Fruit fly (Drosophila melanogaster) whole organism, embryonic: ENCODE data around the gene vir-1.

Source experiments
- Ada2b ChIP-seq: fragments of 200-800 bp; sonication (Bioruptor generic); IDR thresholded peaks from 2 replicates; pipeline ENCODE4 v1.3.6; 2022; ENCODE audit warnings: missing biosample characterization, missing genetic modification characterization
- Adf1 ChIP-seq: fragments of 200-800 bp; sonication (Bioruptor generic); IDR thresholded peaks from 2 replicates; pipeline ENCODE4 v1.3.6; 2022; ENCODE audit warnings: missing biosample characterization, missing genetic modification characterization
- Asciz ChIP-seq: fragments of 200-800 bp; sonication (Bioruptor generic); optimal IDR thresholded peaks from 2 replicates; lab custom pipeline; 2017; ENCODE audit warnings: missing biosample characterization, mild to moderate bottlenecking, missing genetic modification characterization, missing genetic modification reagents
- Bteb2 ChIP-seq: fragments of 200-800 bp; sonication (Bioruptor generic); optimal IDR thresholded peaks from 2 replicates; lab custom pipeline; 2016; ENCODE audit warnings: missing biosample characterization, missing genetic modification characterization
- CG10959 ChIP-seq: fragments of 200-800 bp; sonication (Bioruptor generic); IDR thresholded peaks from 2 replicates; pipeline ENCODE4 v1.3.6; 2022; ENCODE audit warnings: missing biosample characterization, missing genetic modification characterization
- CG11504 ChIP-seq: fragments of 200-800 bp; sonication (Bioruptor generic); optimal IDR thresholded peaks from 3 replicates; lab custom pipeline; 2019; ENCODE audit warnings: missing biosample characterization, mild to moderate bottlenecking, missing genetic modification characterization, moderate library complexity
- CG11696 ChIP-seq: fragments of 200-800 bp; sonication (Bioruptor generic); IDR thresholded peaks from 2 replicates; pipeline ENCODE4 v1.3.6; 2022; ENCODE audit warnings: missing biosample characterization, missing genetic modification characterization
- CG12659 ChIP-seq: fragments of 200-800 bp; sonication (Bioruptor generic); optimal IDR thresholded peaks from 3 replicates; lab custom pipeline; 2017; ENCODE audit warnings: mild to moderate bottlenecking, missing biosample characterization, missing genetic modification reagents, missing genetic modification characterization
- CG13123 ChIP-seq: fragments of 200-800 bp; sonication (Bioruptor generic); optimal IDR thresholded peaks from 2 replicates; lab custom pipeline; 2016; ENCODE audit warnings: missing biosample characterization, missing genetic modification characterization
- CG15073 ChIP-seq: fragments of 200-800 bp; sonication (Bioruptor generic); optimal IDR thresholded peaks from 2 replicates; lab custom pipeline; 2016; ENCODE audit warnings: missing biosample characterization, missing genetic modification characterization
- CG15514 ChIP-seq: fragments of 200-800 bp; sonication (Bioruptor generic); optimal IDR thresholded peaks from 3 replicates; lab custom pipeline; 2017; ENCODE audit warnings: missing biosample characterization, missing genetic modification characterization, mild to moderate bottlenecking, moderate library complexity, missing genetic modification reagents
- CG18262 ChIP-seq: fragments of 200-800 bp; optimal IDR thresholded peaks from 3 replicates; lab custom pipeline; 2019; ENCODE audit warnings: missing biosample characterization, mild to moderate bottlenecking, missing genetic modification characterization, moderate library complexity
- CG30431 ChIP-seq: fragments of 200-800 bp; sonication (Bioruptor generic); optimal IDR thresholded peaks from 2 replicates; lab custom pipeline; 2017; ENCODE audit warnings: missing biosample characterization, missing genetic modification characterization
- CG6254 ChIP-seq: fragments of 200-800 bp; sonication (Bioruptor generic); optimal IDR thresholded peaks from 3 replicates; lab custom pipeline; 2017; ENCODE audit warnings: mild to moderate bottlenecking, missing biosample characterization, missing genetic modification reagents, missing genetic modification characterization
- CG6813 ChIP-seq: fragments of 200-800 bp; sonication (Bioruptor generic); optimal IDR thresholded peaks from 2 replicates; lab custom pipeline; 2017; ENCODE audit warnings: missing biosample characterization, missing genetic modification characterization, mild to moderate bottlenecking, moderate library complexity, missing genetic modification reagents
- CG6854 ChIP-seq: fragments of 200-800 bp; sonication (Bioruptor generic); optimal IDR thresholded peaks from 3 replicates; lab custom pipeline; 2017; ENCODE audit warnings: missing biosample characterization, mild to moderate bottlenecking, missing genetic modification characterization
- CG8388 ChIP-seq: fragments of 200-800 bp; sonication (Bioruptor generic); optimal IDR thresholded peaks from 2 replicates; lab custom pipeline; 2019; ENCODE audit warnings: missing biosample characterization, mild to moderate bottlenecking, missing genetic modification characterization, moderate library complexity
- Chrac-16 ChIP-seq: fragments of 200-800 bp; sonication (Bioruptor generic); optimal IDR thresholded peaks from 3 replicates; lab custom pipeline; 2016; ENCODE audit warnings: missing biosample characterization, missing genetic modification characterization
- D19A ChIP-seq: fragments of 200-800 bp; optimal IDR thresholded peaks from 3 replicates; lab custom pipeline; 2019; ENCODE audit warnings: missing biosample characterization, mild to moderate bottlenecking, missing genetic modification characterization, moderate library complexity
- Dip3 ChIP-seq: fragments of 200-800 bp; sonication (Bioruptor generic); optimal IDR thresholded peaks from 3 replicates; lab custom pipeline; 2016; ENCODE audit warnings: missing biosample characterization, missing genetic modification characterization
- E2f1 ChIP-seq: fragments of 200-800 bp; sonication (Bioruptor generic); IDR thresholded peaks from 2 replicates; pipeline ENCODE4 v1.3.6; 2022; ENCODE audit warnings: missing biosample characterization, missing genetic modification characterization
- Gug ChIP-seq: fragments of 200-800 bp; sonication (Bioruptor generic); IDR thresholded peaks from 4 replicates; pipeline ENCODE4 v1.3.6; 2022; ENCODE audit warnings: missing biosample characterization, missing genetic modification characterization
- Hand ChIP-seq: fragments of 200-800 bp; sonication (Bioruptor generic); optimal IDR thresholded peaks from 2 replicates; lab custom pipeline; 2017; ENCODE audit warnings: mild to moderate bottlenecking, missing biosample characterization, missing genetic modification reagents, missing genetic modification characterization
- Hmx ChIP-seq: fragments of 200-800 bp; sonication (Bioruptor generic); optimal IDR thresholded peaks from 2 replicates; lab custom pipeline; 2016; ENCODE audit warnings: missing biosample characterization, missing genetic modification characterization
- NC2α ChIP-seq: fragments of 200-800 bp; sonication (Bioruptor generic); optimal IDR thresholded peaks from 2 replicates; lab custom pipeline; 2016; ENCODE audit warnings: missing biosample characterization, missing genetic modification characterization
- Pdp1 ChIP-seq, 2 experiments: fragments of 200-800 bp; sonication (Bioruptor generic); optimal IDR thresholded peaks; 3 replicates each; lab custom pipeline; 2016; ENCODE audit warnings: missing biosample characterization in 2 of 2, missing genetic modification characterization in 2 of 2, mild to moderate bottlenecking in 1 of 2, moderate library complexity in 1 of 2
- Ptx1 ChIP-seq: fragments of 200-800 bp; sonication (Bioruptor generic); IDR thresholded peaks from 2 replicates; pipeline ENCODE4 v1.3.6; 2022; ENCODE audit warnings: missing biosample characterization, missing genetic modification characterization
- Six4 ChIP-seq: fragments of 200-800 bp; sonication (Bioruptor generic); optimal IDR thresholded peaks from 2 replicates; lab custom pipeline; 2016; ENCODE audit warnings: missing biosample characterization, missing genetic modification characterization
- Trl ChIP-seq, 3 experiments: fragments of >200 bp in 2 of 3; fragments of 200-800 bp in 1 of 3; sonication (Bioruptor generic) in 1 of 3; optimal IDR thresholded peaks; 2 replicates in 1 of 3; 3 replicates in 2 of 3; lab custom pipeline; 2016 to 2017; ENCODE audit warnings: missing biosample characterization in 1 of 3, missing genetic modification characterization in 1 of 3
- al ChIP-seq: fragments of 200-800 bp; sonication (Bioruptor generic); IDR thresholded peaks from 2 replicates; pipeline ENCODE4 v1.3.6; 2022; ENCODE audit warnings: missing biosample characterization, missing genetic modification characterization
- danr ChIP-seq: fragments of 200-800 bp; sonication (Bioruptor generic); IDR thresholded peaks from 2 replicates; pipeline ENCODE4 v1.3.6; 2022; ENCODE audit warnings: missing biosample characterization, missing genetic modification characterization
- dimm ChIP-seq: fragments of 200-800 bp; sonication (Bioruptor generic); IDR thresholded peaks from 2 replicates; pipeline ENCODE4 v1.3.6; 2022; ENCODE audit warnings: missing biosample characterization, missing genetic modification characterization
- dysf ChIP-seq: fragments of 200-800 bp; sonication (Bioruptor generic); IDR thresholded peaks from 3 replicates; pipeline ENCODE4 v1.3.6; 2022; ENCODE audit warnings: missing biosample characterization, missing genetic modification characterization
- eve ChIP-seq, 2 experiments: fragments of >200 bp; optimal IDR thresholded peaks; 2 replicates each; lab custom pipeline; 2017; ENCODE audit warnings: missing biosample characterization in 2 of 2, missing genetic modification characterization in 2 of 2
- gro ChIP-seq: fragments of 200-800 bp; sonication (Bioruptor generic); optimal IDR thresholded peaks from 2 replicates; lab custom pipeline; 2016; ENCODE audit warnings: missing biosample characterization, missing genetic modification characterization
- h ChIP-seq: fragments of >200 bp; optimal IDR thresholded peaks from 2 replicates; lab custom pipeline; 2017
- mam ChIP-seq: fragments of 200-800 bp; sonication (Bioruptor generic); optimal IDR thresholded peaks from 3 replicates; lab custom pipeline; 2016; ENCODE audit warnings: missing biosample characterization, missing genetic modification characterization
- nau ChIP-seq: fragments of 200-800 bp; sonication (Bioruptor generic); optimal IDR thresholded peaks from 3 replicates; lab custom pipeline; 2017; ENCODE audit warnings: missing biosample characterization, mild to moderate bottlenecking, missing genetic modification characterization, missing genetic modification reagents
- org-1 ChIP-seq: fragments of 200-800 bp; sonication (Bioruptor generic); optimal IDR thresholded peaks from 2 replicates; lab custom pipeline; 2017; ENCODE audit warnings: missing biosample characterization, missing genetic modification characterization
- pan ChIP-seq, 4 experiments: fragments of >200 bp in 3 of 4; fragments of 200-800 bp in 1 of 4; sonication (Bioruptor generic) in 1 of 4; optimal IDR thresholded peaks in 3 of 4; IDR thresholded peaks in 1 of 4; 2 replicates each; pipeline versions ENCODE4 v1.3.6 to Lab custom; 2017 to 2022; ENCODE audit warnings: missing biosample characterization in 2 of 4, missing genetic modification characterization in 2 of 4, mixed read lengths in 1 of 4
- phol ChIP-seq: fragments of 200-800 bp; sonication (Bioruptor generic); optimal IDR thresholded peaks from 3 replicates; lab custom pipeline; 2018; ENCODE audit warnings: missing biosample characterization, mild to moderate bottlenecking, missing genetic modification characterization, moderate library complexity
- rib ChIP-seq: fragments of 200-800 bp; sonication (Bioruptor generic); IDR thresholded peaks from 2 replicates; pipeline ENCODE4 v1.3.6; 2022; ENCODE audit warnings: missing biosample characterization, missing genetic modification characterization
- row ChIP-seq: fragments of 200-800 bp; sonication (Bioruptor generic); IDR thresholded peaks from 3 replicates; pipeline ENCODE4 v1.3.6; 2022; ENCODE audit warnings: missing biosample characterization, missing genetic modification characterization
- scrt ChIP-seq: fragments of 200-800 bp; sonication (Bioruptor generic); optimal IDR thresholded peaks from 2 replicates; lab custom pipeline; 2018; ENCODE audit warnings: missing biosample characterization, mild to moderate bottlenecking, missing genetic modification characterization, moderate library complexity
- sd ChIP-seq: fragments of 200-800 bp; sonication (Bioruptor generic); optimal IDR thresholded peaks from 3 replicates; lab custom pipeline; 2018; ENCODE audit warnings: missing biosample characterization, mild to moderate bottlenecking, missing genetic modification characterization, moderate library complexity
- so ChIP-seq: fragments of 200-800 bp; sonication (Bioruptor generic); IDR thresholded peaks from 3 replicates; pipeline ENCODE4 v1.3.6; 2022; ENCODE audit warnings: missing biosample characterization, missing genetic modification characterization
- unpg ChIP-seq: fragments of 200-800 bp; sonication (Bioruptor generic); optimal IDR thresholded peaks from 3 replicates; lab custom pipeline; 2018; ENCODE audit warnings: missing biosample characterization, mild to moderate bottlenecking, missing genetic modification characterization, moderate library complexity

The vir-1 gene

dm6 chr2L:12369612-12370011 lies 53.6 kb downstream of the vir-1 start (continued):
- TF ChIP-seq pan (optimal IDR thresholded peaks at IDR 0.05; lab: Kevin White, UChicago), result no peak
- TF ChIP-seq pan (GFP tag; optimal IDR thresholded peaks at IDR 0.05 in 1 of 2, IDR thresholded peaks at IDR 0.05 in 1 of 2), result peak in 1 of 2 experiments; percentile 71
- no peak for TF ChIP-seq CG15073 (GFP tag; lab: Kevin White, UChicago)
- TF ChIP-seq Bteb2 (GFP tag; lab: Kevin White, UChicago), result no peak
- TF ChIP-seq dysf (GFP tag; lab: Robert Waterston, UW), result peak; percentile 45; the same call in 1 of the 3 replicates
- peak; percentile 26; the same call in 1 of the 2 replicates for TF ChIP-seq Adf1 (GFP tag; lab: Robert Waterston, UW)
- 0 out of 2 replicates have a peak, but pooled peaks have one; percentile 11 for TF ChIP-seq al (GFP tag; lab: Robert Waterston, UW)
- TF ChIP-seq nau (GFP tag; lab: Kevin White, UChicago), result peak; percentile 3
- no peak for TF ChIP-seq Hand (GFP tag; lab: Kevin White, UChicago)
- TF ChIP-seq sd (tag; lab: Kevin White, UChicago), result peak; percentile 37
- peak; percentile 33 for TF ChIP-seq gro (GFP tag; lab: Kevin White, UChicago)
- no peak for TF ChIP-seq phol (tag; lab: Kevin White, UChicago)
- no peak for TF ChIP-seq Six4 (GFP tag; lab: Kevin White, UChicago)
- TF ChIP-seq CG15514 (GFP tag; lab: Kevin White, UChicago), result peak; percentile 52
- TF ChIP-seq, all 482 proteins: peak for 105

dm6 chr2L:12365964-12366482 lies 57.2 kb downstream of the vir-1 start:
- TF ChIP-seq CG30431 (GFP tag; lab: Kevin White, UChicago) (no peak), D19A (tag; lab: Kevin White, UChicago) (peak; percentile 31), h (lab: Kevin White, UChicago) (no peak), dimm (GFP tag; lab: Robert Waterston, UW) (no peak), Gug (no peak), Ada2b (GFP tag; lab: Robert Waterston, UW) (no peak), Hmx (GFP tag; lab: Kevin White, UChicago) (no peak), Trl (optimal IDR thresholded peaks at IDR 0.05; lab: Kevin White, UChicago) (peak; percentile 87 to 88), Trl (GFP tag; optimal IDR thresholded peaks at IDR 0.05; lab: Kevin White, UChicago) (peak; percentile 43), CG8388 (GFP tag; lab: Kevin White, UChicago) (peak; percentile 13), CG13123 (GFP tag; lab: Kevin White, UChicago) (no peak), pan (optimal IDR thresholded peaks at IDR 0.05; lab: Kevin White, UChicago) (no peak), pan (GFP tag; optimal IDR thresholded peaks at IDR 0.05 in 1 of 2, IDR thresholded peaks at IDR 0.05 in 1 of 2) (no peak), row (no peak; the same call in 2 of the 3 replicates), scrt (no peak), Adf1 (GFP tag; lab: Robert Waterston, UW) (peak; percentile 43; the same call in 1 of the 2 replicates), eve (GFP tag; optimal IDR thresholded peaks at IDR 0.05; lab: Kevin White, UChicago) (no peak), E2f1 (GFP tag; lab: Robert Waterston, UW) (no peak; the same call in 1 of the 2 replicates), Pdp1 (GFP tag; optimal IDR thresholded peaks at IDR 0.05; lab: Kevin White, UChicago) (peak in 1 of 2 experiments; percentile 10), mam (GFP tag; lab: Kevin White, UChicago) (no peak), Chrac-16 (GFP tag; lab: Kevin White, UChicago) (no peak), CG18262 (tag; lab: Kevin White, UChicago) (peak; percentile 7), CG11504 (tag; lab: Kevin White, UChicago) (peak; percentile 42), NC2α (GFP tag; lab: Kevin White, UChicago) (no peak), dysf (GFP tag; lab: Robert Waterston, UW) (no peak), Ptx1 (GFP tag; lab: Robert Waterston, UW) (no peak), danr (GFP tag; lab: Robert Waterston, UW) (no peak), so (0 out of 3 replicates have a peak, but pooled peaks have one; percentile 13), unpg (GFP tag; lab: Kevin White, UChicago) (peak; percentile 35), rib (0 out of 2 replicates have a peak, but pooled peaks have one; percentile 48), Dip3 (GFP tag; lab: Kevin White, UChicago) (no peak), CG6854 (GFP tag; lab: Kevin White, UChicago) (peak; percentile 21), CG6254 (peak; percentile 2), CG11696 (GFP tag; lab: Robert Waterston, UW) (no peak), CG10959 (GFP tag; lab: Robert Waterston, UW) (0 out of 2 replicates have a peak, but pooled peaks have one; percentile 11), Asciz (GFP tag; lab: Kevin White, UChicago) (peak; percentile 27), org-1 (GFP tag; lab: Kevin White, UChicago) (peak; percentile 44), CG12659 (GFP tag; lab: Kevin White, UChicago) (peak; percentile 9), CG6813 (GFP tag; lab: Kevin White, UChicago) (peak; percentile 49)
